Fruit fly (Drosophila melanogaster): ENCODE results near the gene CG31704.

Gene CG31704

DNA sequence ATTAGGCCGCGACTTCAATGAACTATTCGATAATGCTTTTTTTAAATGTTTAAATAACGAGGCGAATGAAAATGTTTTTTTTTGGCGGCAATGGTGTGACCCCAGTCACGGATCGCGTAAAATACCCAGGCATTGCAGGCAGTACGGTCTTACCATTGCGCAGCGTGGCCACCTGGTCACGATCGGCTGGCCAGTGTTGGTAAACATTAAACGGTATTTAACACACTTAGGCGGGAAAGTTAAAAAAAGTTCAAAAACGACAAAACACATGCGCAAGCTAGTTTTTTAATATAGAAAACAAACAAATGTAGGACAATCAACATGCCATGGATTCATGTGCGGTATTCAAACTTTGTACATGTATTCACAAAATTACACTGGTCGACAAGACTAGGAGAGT, 11.2 kb upstream of the CG31704 start, which contains the start of gene esc (continued):
- TF ChIP-seq CG15601 (tag; optimal IDR thresholded peaks at IDR 0.05), result no peak
- no peak for TF ChIP-seq CG7372 (GFP tag; IDR thresholded peaks at IDR 0.05)
- peak; percentile 76 for TF ChIP-seq Myb (GFP tag; optimal IDR thresholded peaks at IDR 0.05)
- no peak for TF ChIP-seq Hr3 (GFP tag; optimal IDR thresholded peaks at IDR 0.05)
- TF ChIP-seq E2f2 (GFP tag; IDR thresholded peaks at IDR 0.05), result peak; percentile 99
- no peak for TF ChIP-seq wdn (GFP tag; IDR thresholded peaks at IDR 0.05)
- no peak for TF ChIP-seq croc (GFP tag; conservative IDR thresholded peaks at IDR 0.05)
- TF ChIP-seq Deaf1 (tag; optimal IDR thresholded peaks at IDR 0.05), result no peak
- peak; percentile 71 for TF ChIP-seq CG14710 (tag; optimal IDR thresholded peaks at IDR 0.05)
- no peak for TF ChIP-seq Dfd (GFP tag; optimal IDR thresholded peaks at IDR 0.05)
- TF ChIP-seq gcm (GFP tag; optimal IDR thresholded peaks at IDR 0.05), result no peak
- no peak for TF ChIP-seq CG3838 (GFP tag; optimal IDR thresholded peaks at IDR 0.05)
- no peak for TF ChIP-seq wor (GFP tag; IDR thresholded peaks at IDR 0.05)
- peak; percentile 36; the same call in 1 of the 3 replicates for TF ChIP-seq CG34224 (GFP tag; IDR thresholded peaks at IDR 0.05; ENCODE audit: partially characterized antibody)
- TF ChIP-seq eyg (GFP tag; optimal IDR thresholded peaks at IDR 0.05), result no peak
- no peak for TF ChIP-seq Jarid2 (GFP tag; optimal IDR thresholded peaks at IDR 0.05)
- TF ChIP-seq ham (GFP tag; IDR thresholded peaks at IDR 0.05), result no peak
- TF ChIP-seq tna (GFP tag; IDR thresholded peaks at IDR 0.05; ENCODE audit: partially characterized antibody), result no peak
- TF ChIP-seq BEAF-32 (GFP tag; optimal IDR thresholded peaks at IDR 0.05), result peak; percentile 56
- no peak for TF ChIP-seq CG10543 (GFP tag; optimal IDR thresholded peaks at IDR 0.05)
- TF ChIP-seq dmrt11E (tag; optimal IDR thresholded peaks at IDR 0.05), result no peak
- TF ChIP-seq pita (GFP tag; optimal IDR thresholded peaks at IDR 0.05), result no peak
- peak; percentile 59 for TF ChIP-seq Sry-δ (GFP tag; optimal IDR thresholded peaks at IDR 0.05)
- no peak for TF ChIP-seq D (optimal IDR thresholded peaks at IDR 0.05)
- TF ChIP-seq D (GFP tag; optimal IDR thresholded peaks at IDR 0.05), result no peak
- TF ChIP-seq CG9876 (GFP tag; optimal IDR thresholded peaks at IDR 0.05), result peak; percentile 22
- TF ChIP-seq CG1024 (GFP tag; IDR thresholded peaks at IDR 0.05), result peak; percentile 34
- TF ChIP-seq trem (tag; optimal IDR thresholded peaks at IDR 0.05), result peak; percentile 61
- no peak for TF ChIP-seq CG18476 (GFP tag; optimal IDR thresholded peaks at IDR 0.05)
- no peak for TF ChIP-seq cas (GFP tag; IDR thresholded peaks at IDR 0.05)
- no peak for TF ChIP-seq CG13894 (tag; optimal IDR thresholded peaks at IDR 0.05)
- no peak for TF ChIP-seq Optix (GFP tag; IDR thresholded peaks at IDR 0.05)
- TF ChIP-seq CG12071 (GFP tag; optimal IDR thresholded peaks at IDR 0.05), result no peak
- TF ChIP-seq Meics (GFP tag; optimal IDR thresholded peaks at IDR 0.05), result no peak
- no peak for TF ChIP-seq CG15696 (tag; optimal IDR thresholded peaks at IDR 0.05)
- TF ChIP-seq mam (GFP tag; optimal IDR thresholded peaks at IDR 0.05), result peak; percentile 45
- TF ChIP-seq Hr51 (GFP tag; optimal IDR thresholded peaks at IDR 0.05), result no peak
- no peak for TF ChIP-seq CG13123 (GFP tag; optimal IDR thresholded peaks at IDR 0.05)
- TF ChIP-seq Mrtf (GFP tag; IDR thresholded peaks at IDR 0.05), result no peak
- no peak for TF ChIP-seq Neu2 (GFP tag; optimal IDR thresholded peaks at IDR 0.05; ENCODE audit: borderline replicate concordance)
- no peak for TF ChIP-seq seq (GFP tag; IDR thresholded peaks at IDR 0.05)
- TF ChIP-seq CG14667 (GFP tag; IDR thresholded peaks at IDR 0.05), result no peak
- TF ChIP-seq Med (GFP tag), result peak; percentile 93
- TF ChIP-seq otp (GFP tag; IDR thresholded peaks at IDR 0.05), result no peak
- TF ChIP-seq CG13296 (GFP tag; optimal IDR thresholded peaks at IDR 0.05), result no peak
- 0 out of 2 replicates have a peak, but pooled peaks have one; percentile 29 for TF ChIP-seq unc-4 (GFP tag; IDR thresholded peaks at IDR 0.05; ENCODE audit: partially characterized antibody)
- no peak for TF ChIP-seq CG11504 (tag; optimal IDR thresholded peaks at IDR 0.05)
- TF ChIP-seq sqz (GFP tag; optimal IDR thresholded peaks at IDR 0.05), result no peak
- peak; percentile 13 for TF ChIP-seq CG3163 (GFP tag; optimal IDR thresholded peaks at IDR 0.05)
- no peak for TF ChIP-seq Blimp-1 (GFP tag; optimal IDR thresholded peaks at IDR 0.05)
- TF ChIP-seq lmd (GFP tag; IDR thresholded peaks at IDR 0.05), result no peak; the same call in 1 of the 2 replicates
